Fruit fly (Drosophila melanogaster) whole organism, embryonic: ENCODE measurements around the gene Usp30.
A peak's percentile ranks its signal among the peaks of the same experiment; 100 is the strongest.

ENCODE experiments used
- Blimp-1 ChIP-seq: fragments of 200-800 bp; sonication (Bioruptor generic); optimal IDR thresholded peaks from 3 replicates; lab custom pipeline; 2018; ENCODE audit warnings: missing biosample characterization, missing genetic modification characterization, mild to moderate bottlenecking, moderate library complexity, missing genetic modification reagents
- C15 ChIP-seq: fragments of 200-800 bp; sonication (Bioruptor generic); IDR thresholded peaks from 3 replicates; pipeline ENCODE4 v1.3.6; 2022; ENCODE audit warnings: missing biosample characterization, missing genetic modification characterization
- CG10654 ChIP-seq: fragments of 200-800 bp; sonication (Bioruptor generic); optimal IDR thresholded peaks from 2 replicates; lab custom pipeline; 2016; ENCODE audit warnings: missing biosample characterization, missing genetic modification characterization
- CG11085 ChIP-seq: fragments of 200-800 bp; sonication (Bioruptor generic); IDR thresholded peaks from 2 replicates; pipeline ENCODE4 v1.3.6; 2022; ENCODE audit warnings: missing biosample characterization, missing genetic modification characterization
- CG11398 ChIP-seq: fragments of 200-800 bp; sonication (Bioruptor generic); optimal IDR thresholded peaks from 2 replicates; lab custom pipeline; 2016; ENCODE audit warnings: missing biosample characterization, missing genetic modification characterization
- CG12219 ChIP-seq: fragments of 200-800 bp; sonication (Bioruptor generic); optimal IDR thresholded peaks from 3 replicates; lab custom pipeline; 2018; ENCODE audit warnings: missing biosample characterization, mild to moderate bottlenecking, missing genetic modification characterization
- CG12391 ChIP-seq: fragments of 200-800 bp; sonication (Bioruptor generic); optimal IDR thresholded peaks from 3 replicates; lab custom pipeline; 2018; ENCODE audit warnings: missing biosample characterization, mild to moderate bottlenecking, missing genetic modification characterization, moderate library complexity
- CG13424 ChIP-seq: fragments of 200-800 bp; sonication (Bioruptor generic); optimal IDR thresholded peaks from 2 replicates; lab custom pipeline; 2019; ENCODE audit warnings: missing biosample characterization, mild to moderate bottlenecking, missing genetic modification characterization, moderate library complexity
- CG2116 ChIP-seq: fragments of 200-800 bp; sonication (Bioruptor generic); optimal IDR thresholded peaks from 3 replicates; lab custom pipeline; 2018; ENCODE audit warnings: missing biosample characterization, mild to moderate bottlenecking, missing genetic modification characterization
- CG32532 ChIP-seq: fragments of 200-800 bp; sonication (Bioruptor generic); IDR thresholded peaks from 2 replicates; pipeline ENCODE4 v1.3.6; 2022; ENCODE audit warnings: missing biosample characterization, missing genetic modification characterization
- CG32767 ChIP-seq: fragments of 200-800 bp; sonication (Bioruptor generic); IDR thresholded peaks from 2 replicates; pipeline ENCODE4 v1.3.6; 2022; ENCODE audit warnings: missing biosample characterization, missing genetic modification characterization
- CG33213 ChIP-seq: fragments of 200-800 bp; sonication (Bioruptor generic); optimal IDR thresholded peaks from 3 replicates; lab custom pipeline; 2016; ENCODE audit warnings: missing biosample characterization, missing genetic modification characterization
- CG5180 ChIP-seq: fragments of 200-800 bp; sonication (Bioruptor generic); optimal IDR thresholded peaks from 3 replicates; lab custom pipeline; 2017; ENCODE audit warnings: missing biosample characterization, missing genetic modification characterization, mild to moderate bottlenecking, moderate library complexity, missing genetic modification reagents
- CG5245 ChIP-seq: fragments of 200-800 bp; sonication (Bioruptor generic); optimal IDR thresholded peaks from 3 replicates; lab custom pipeline; 2016; ENCODE audit warnings: missing biosample characterization, missing genetic modification characterization
- CG6813 ChIP-seq: fragments of 200-800 bp; sonication (Bioruptor generic); optimal IDR thresholded peaks from 2 replicates; lab custom pipeline; 2017; ENCODE audit warnings: missing biosample characterization, missing genetic modification characterization, mild to moderate bottlenecking, moderate library complexity, missing genetic modification reagents
- CG7372 ChIP-seq: fragments of 200-800 bp; sonication (Bioruptor generic); IDR thresholded peaks from 2 replicates; pipeline ENCODE4 v1.3.6; 2022; ENCODE audit warnings: missing biosample characterization, missing genetic modification characterization
- CG8290 ChIP-seq, 3 experiments: fragments of 200-800 bp; sonication (Bioruptor generic); optimal IDR thresholded peaks; 2 replicates each; lab custom pipeline; 2016 to 2019; ENCODE audit warnings: missing biosample characterization in 3 of 3, missing genetic modification characterization in 3 of 3, mild to moderate bottlenecking in 2 of 3, moderate library complexity in 1 of 3
- CG9437 ChIP-seq: fragments of 200-800 bp; sonication (Bioruptor generic); optimal IDR thresholded peaks from 2 replicates; lab custom pipeline; 2018; ENCODE audit warnings: missing biosample characterization, mild to moderate bottlenecking, missing genetic modification characterization
- CTCF ChIP-seq: fragments of 200-800 bp; sonication (Bioruptor generic); optimal IDR thresholded peaks from 2 replicates; lab custom pipeline; 2017; ENCODE audit warnings: missing biosample characterization, mild to moderate bottlenecking, missing genetic modification characterization, moderate library complexity
- CoRest ChIP-seq: fragments of 200-800 bp; sonication (Bioruptor generic); optimal IDR thresholded peaks from 3 replicates; lab custom pipeline; 2018; ENCODE audit warnings: missing biosample characterization, mild to moderate bottlenecking, missing genetic modification characterization, moderate library complexity
- D19A ChIP-seq: fragments of 200-800 bp; optimal IDR thresholded peaks from 3 replicates; lab custom pipeline; 2019; ENCODE audit warnings: missing biosample characterization, mild to moderate bottlenecking, missing genetic modification characterization, moderate library complexity
- Dll ChIP-seq: fragments of 200-800 bp; sonication (Bioruptor generic); IDR thresholded peaks from 4 replicates; pipeline ENCODE4 v1.3.6; 2022; ENCODE audit warnings: missing biosample characterization, missing genetic modification characterization; ENCODE audit not compliant: partially characterized antibody
- Drgx ChIP-seq: fragments of 200-800 bp; sonication (Bioruptor generic); IDR thresholded peaks from 2 replicates; pipeline ENCODE4 v1.3.6; 2022; ENCODE audit warnings: missing biosample characterization, missing genetic modification characterization
- E2f1 ChIP-seq: fragments of 200-800 bp; sonication (Bioruptor generic); IDR thresholded peaks from 2 replicates; pipeline ENCODE4 v1.3.6; 2022; ENCODE audit warnings: missing biosample characterization, missing genetic modification characterization
- E2f2 ChIP-seq: fragments of 200-800 bp; sonication (Bioruptor generic); IDR thresholded peaks from 2 replicates; pipeline ENCODE4 v1.3.6; 2022; ENCODE audit warnings: missing biosample characterization, missing genetic modification characterization
- HLHmδ ChIP-seq: fragments of 200-800 bp; sonication (Bioruptor generic); optimal IDR thresholded peaks from 2 replicates; lab custom pipeline; 2018; ENCODE audit warnings: missing biosample characterization, mild to moderate bottlenecking, missing genetic modification characterization, moderate library complexity
- Lim3 ChIP-seq: fragments of 200-800 bp; sonication (Bioruptor generic); IDR thresholded peaks from 2 replicates; pipeline ENCODE4 v1.3.6; 2022; ENCODE audit warnings: missing biosample characterization, missing genetic modification characterization
- Mad ChIP-seq: fragments of 200-800 bp; sonication (Bioruptor generic); optimal IDR thresholded peaks from 2 replicates; lab custom pipeline; 2016; ENCODE audit warnings: missing biosample characterization, missing genetic modification characterization
- Med ChIP-seq: fragments of 200-800 bp; sonication (Bioruptor generic); peaks from one replicate; lab custom pipeline; 2016; ENCODE audit warnings: missing biosample characterization, missing genetic modification characterization, mild to moderate bottlenecking, inconsistent platforms, moderate library complexity
- PHDP ChIP-seq: fragments of 200-800 bp; sonication (Bioruptor generic); optimal IDR thresholded peaks from 3 replicates; lab custom pipeline; 2018; ENCODE audit warnings: missing biosample characterization, mild to moderate bottlenecking, missing genetic modification characterization, moderate library complexity
- Taf1 ChIP-seq: fragments of 200-800 bp; sonication (Bioruptor generic); IDR thresholded peaks from 2 replicates; pipeline ENCODE4 v1.3.6; 2022; ENCODE audit warnings: missing biosample characterization, missing genetic modification characterization
- Trl ChIP-seq, 3 experiments: fragments of >200 bp in 2 of 3; fragments of 200-800 bp in 1 of 3; sonication (Bioruptor generic) in 1 of 3; optimal IDR thresholded peaks; 2 replicates in 1 of 3; 3 replicates in 2 of 3; lab custom pipeline; 2016 to 2017; ENCODE audit warnings: missing biosample characterization in 1 of 3, missing genetic modification characterization in 1 of 3
- al ChIP-seq: fragments of 200-800 bp; sonication (Bioruptor generic); IDR thresholded peaks from 2 replicates; pipeline ENCODE4 v1.3.6; 2022; ENCODE audit warnings: missing biosample characterization, missing genetic modification characterization
- amos ChIP-seq: fragments of 200-800 bp; sonication (Bioruptor generic); IDR thresholded peaks from 2 replicates; pipeline ENCODE4 v1.3.6; 2022; ENCODE audit warnings: missing biosample characterization, missing genetic modification characterization; ENCODE audit not compliant: partially characterized antibody
- bbx ChIP-seq: fragments of 200-800 bp; sonication (Bioruptor generic); IDR thresholded peaks from 2 replicates; pipeline ENCODE4 v1.3.6; 2022; ENCODE audit warnings: missing biosample characterization, missing genetic modification characterization; ENCODE audit not compliant: partially characterized antibody
- chinmo ChIP-seq: fragments of 200-800 bp; sonication (Bioruptor generic); IDR thresholded peaks from 4 replicates; pipeline ENCODE4 v1.3.6; 2022; ENCODE audit warnings: missing biosample characterization, missing genetic modification characterization; ENCODE audit not compliant: partially characterized antibody
- cwo ChIP-seq: fragments of 200-800 bp; sonication (Bioruptor generic); optimal IDR thresholded peaks from 3 replicates; lab custom pipeline; 2017; ENCODE audit warnings: missing biosample characterization, missing genetic modification characterization, mild to moderate bottlenecking, moderate library complexity, missing genetic modification reagents
- dmrt99B ChIP-seq: fragments of 200-800 bp; sonication (Bioruptor generic); optimal IDR thresholded peaks from 2 replicates; lab custom pipeline; 2018; ENCODE audit warnings: missing biosample characterization, mild to moderate bottlenecking, missing genetic modification characterization, moderate library complexity
- fd96Cb ChIP-seq: fragments of 200-800 bp; sonication (Bioruptor generic); optimal IDR thresholded peaks from 2 replicates; lab custom pipeline; 2018; ENCODE audit warnings: missing biosample characterization, mild to moderate bottlenecking, missing genetic modification characterization, moderate library complexity
- grau ChIP-seq: fragments of 200-800 bp; optimal IDR thresholded peaks from 3 replicates; lab custom pipeline; 2019; ENCODE audit warnings: missing biosample characterization, mild to moderate bottlenecking, missing genetic modification characterization, moderate library complexity
- h ChIP-seq: fragments of >200 bp; optimal IDR thresholded peaks from 2 replicates; lab custom pipeline; 2017
- her ChIP-seq: fragments of 200-800 bp; sonication (Bioruptor generic); optimal IDR thresholded peaks from 2 replicates; lab custom pipeline; 2016; ENCODE audit warnings: missing biosample characterization, missing genetic modification characterization
- kah ChIP-seq: fragments of 200-800 bp; sonication (Bioruptor generic); optimal IDR thresholded peaks from 2 replicates; lab custom pipeline; 2018; ENCODE audit warnings: missing biosample characterization, mild to moderate bottlenecking, missing genetic modification characterization
- ken ChIP-seq: fragments of 200-800 bp; sonication (Bioruptor generic); IDR thresholded peaks from 3 replicates; pipeline ENCODE4 v1.3.6; 2022; ENCODE audit warnings: missing biosample characterization, missing genetic modification characterization
- kni ChIP-seq: fragments of 200-800 bp; sonication (Bioruptor generic); optimal IDR thresholded peaks from 3 replicates; lab custom pipeline; 2017; ENCODE audit warnings: mild to moderate bottlenecking, missing biosample characterization, missing genetic modification reagents, missing genetic modification characterization
- luna ChIP-seq: fragments of 200-800 bp; sonication (Bioruptor generic); optimal IDR thresholded peaks from 2 replicates; lab custom pipeline; 2016; ENCODE audit warnings: missing biosample characterization, missing genetic modification characterization
- phol ChIP-seq: fragments of 200-800 bp; sonication (Bioruptor generic); optimal IDR thresholded peaks from 3 replicates; lab custom pipeline; 2018; ENCODE audit warnings: missing biosample characterization, mild to moderate bottlenecking, missing genetic modification characterization, moderate library complexity
- sens ChIP-seq: fragments of 200-800 bp; sonication (Bioruptor generic); peaks from one replicate; lab custom pipeline; 2016; ENCODE audit warnings: missing biosample characterization, missing genetic modification characterization
- slbo ChIP-seq: fragments of 200-800 bp; sonication (Bioruptor generic); IDR thresholded peaks from 2 replicates; pipeline ENCODE4 v1.3.6; 2022; ENCODE audit warnings: missing biosample characterization, missing genetic modification characterization
- zen2 ChIP-seq: fragments of 200-800 bp; sonication (Bioruptor generic); IDR thresholded peaks from 3 replicates; pipeline ENCODE4 v1.3.6; 2022; ENCODE audit warnings: missing biosample characterization, missing genetic modification characterization; ENCODE audit not compliant: partially characterized antibody
- zfh1 ChIP-seq: fragments of 200-800 bp; sonication (Bioruptor generic); IDR thresholded peaks from 3 replicates; pipeline ENCODE4 v1.3.6; 2022; ENCODE audit warnings: missing biosample characterization, missing genetic modification characterization

The Usp30 gene

DNA sequence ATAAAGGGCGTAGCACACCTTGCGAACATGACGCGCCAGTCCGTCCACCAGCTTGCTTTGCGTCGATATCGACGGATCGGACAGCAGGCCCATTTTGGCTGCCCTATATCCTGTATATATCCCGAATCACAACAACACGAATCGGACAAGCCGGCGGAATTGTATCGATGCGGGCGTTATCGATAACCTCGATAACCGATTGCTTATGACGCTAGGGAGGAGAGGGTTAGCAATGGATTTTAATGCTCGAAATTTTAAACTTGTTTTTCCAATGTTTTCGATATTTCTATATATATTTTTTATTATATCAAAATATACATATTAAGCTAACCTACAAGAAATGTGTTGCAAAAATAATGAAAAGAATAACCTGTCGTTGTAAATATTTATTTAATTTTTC lies 6.4 kb downstream of the Usp30 start, which contains the start of gene GAA1 (continued):
- no peak for TF ChIP-seq CG11398 (GFP tag; lab: Kevin White, UChicago)
- TF ChIP-seq CG33213 (GFP tag; lab: Kevin White, UChicago), result no peak
- TF ChIP-seq CG6813, result no peak
- TF ChIP-seq CG11085, result no peak
- no peak for TF ChIP-seq dmrt99B
- no peak for TF ChIP-seq CG7372 (GFP tag; lab: Robert Waterston, UW)
- no peak for TF ChIP-seq sens (GFP tag; lab: Kevin White, UChicago)
- no peak for TF ChIP-seq Mad (GFP tag; lab: Kevin White, UChicago)
- TF ChIP-seq CG9437 (GFP tag; lab: Kevin White, UChicago), result peak; percentile 0
- no peak for TF ChIP-seq E2f1 (GFP tag; lab: Robert Waterston, UW)
- no peak for TF ChIP-seq CTCF (GFP tag; lab: Kevin White, UChicago)
- TF ChIP-seq h (lab: Kevin White, UChicago), result no peak
- peak; percentile 40 for TF ChIP-seq Med (GFP tag; lab: Kevin White, UChicago)
- TF ChIP-seq CG8290 (GFP tag; optimal IDR thresholded peaks at IDR 0.05; lab: Kevin White, UChicago), result no peak
- no peak for TF ChIP-seq CG8290 (tag; optimal IDR thresholded peaks at IDR 0.05; lab: Kevin White, UChicago)
- peak; percentile 44 for TF ChIP-seq CG12391
- no peak for TF ChIP-seq CG10654 (GFP tag; lab: Kevin White, UChicago)
- peak; percentile 79 for TF ChIP-seq zen2
- TF ChIP-seq ken (GFP tag; lab: Robert Waterston, UW), result no peak
- no peak for TF ChIP-seq kni
- TF ChIP-seq C15, result no peak
- no peak for TF ChIP-seq Taf1 (GFP tag; lab: Robert Waterston, UW)
- no peak for TF ChIP-seq Lim3 (GFP tag; lab: Robert Waterston, UW)
- TF ChIP-seq grau, result peak; percentile 26
- TF ChIP-seq HLHmδ (GFP tag; lab: Kevin White, UChicago), result no peak
- TF ChIP-seq PHDP (tag; lab: Kevin White, UChicago), result no peak
- peak; percentile 68 for TF ChIP-seq E2f2
- TF ChIP-seq Drgx, result no peak
- peak; percentile 17 for TF ChIP-seq CoRest (tag; lab: Kevin White, UChicago)
- TF ChIP-seq CG13424 (tag; lab: Kevin White, UChicago), result peak; percentile 12
- peak; percentile 79; the same call in 2 of the 4 replicates for TF ChIP-seq chinmo
- TF ChIP-seq slbo (GFP tag; lab: Robert Waterston, UW), result peak; percentile 43; the same call in 1 of the 2 replicates
- TF ChIP-seq kah, result no peak
- TF ChIP-seq cwo, result no peak
- TF ChIP-seq phol, result peak; percentile 25
- TF ChIP-seq al (GFP tag; lab: Robert Waterston, UW), result 0 out of 2 replicates have a peak, but pooled peaks have one; percentile 13
- no peak for TF ChIP-seq luna (GFP tag; lab: Kevin White, UChicago)
- TF ChIP-seq Dll (GFP tag; lab: Robert Waterston, UW), result peak; percentile 81
- TF ChIP-seq CG32767 (GFP tag; lab: Robert Waterston, UW), result no peak
- TF ChIP-seq bbx, result peak; percentile 93
- peak; percentile 79 for TF ChIP-seq amos
- TF ChIP-seq fd96Cb (tag; lab: Kevin White, UChicago), result no peak
- no peak for TF ChIP-seq CG32532
- TF ChIP-seq CG5180 (GFP tag; lab: Kevin White, UChicago), result no peak
- TF ChIP-seq CG2116 (GFP tag; lab: Kevin White, UChicago), result peak; percentile 86
- TF ChIP-seq CG12219 (GFP tag; lab: Kevin White, UChicago), result no peak
- no peak for TF ChIP-seq Trl (optimal IDR thresholded peaks at IDR 0.05; lab: Kevin White, UChicago)
- no peak for TF ChIP-seq Trl (GFP tag; optimal IDR thresholded peaks at IDR 0.05; lab: Kevin White, UChicago)
- no peak for TF ChIP-seq zfh1 (GFP tag; lab: Robert Waterston, UW)
- peak; percentile 56 for TF ChIP-seq D19A
- TF ChIP-seq CG5245 (GFP tag; lab: Kevin White, UChicago), result no peak
- no peak for TF ChIP-seq Blimp-1 (GFP tag; lab: Kevin White, UChicago)
- TF ChIP-seq her (GFP tag; lab: Kevin White, UChicago), result no peak
